Fruit fly (Drosophila melanogaster): ENCODE results near the gene Pgant8.

Gene Pgant8

DNA sequence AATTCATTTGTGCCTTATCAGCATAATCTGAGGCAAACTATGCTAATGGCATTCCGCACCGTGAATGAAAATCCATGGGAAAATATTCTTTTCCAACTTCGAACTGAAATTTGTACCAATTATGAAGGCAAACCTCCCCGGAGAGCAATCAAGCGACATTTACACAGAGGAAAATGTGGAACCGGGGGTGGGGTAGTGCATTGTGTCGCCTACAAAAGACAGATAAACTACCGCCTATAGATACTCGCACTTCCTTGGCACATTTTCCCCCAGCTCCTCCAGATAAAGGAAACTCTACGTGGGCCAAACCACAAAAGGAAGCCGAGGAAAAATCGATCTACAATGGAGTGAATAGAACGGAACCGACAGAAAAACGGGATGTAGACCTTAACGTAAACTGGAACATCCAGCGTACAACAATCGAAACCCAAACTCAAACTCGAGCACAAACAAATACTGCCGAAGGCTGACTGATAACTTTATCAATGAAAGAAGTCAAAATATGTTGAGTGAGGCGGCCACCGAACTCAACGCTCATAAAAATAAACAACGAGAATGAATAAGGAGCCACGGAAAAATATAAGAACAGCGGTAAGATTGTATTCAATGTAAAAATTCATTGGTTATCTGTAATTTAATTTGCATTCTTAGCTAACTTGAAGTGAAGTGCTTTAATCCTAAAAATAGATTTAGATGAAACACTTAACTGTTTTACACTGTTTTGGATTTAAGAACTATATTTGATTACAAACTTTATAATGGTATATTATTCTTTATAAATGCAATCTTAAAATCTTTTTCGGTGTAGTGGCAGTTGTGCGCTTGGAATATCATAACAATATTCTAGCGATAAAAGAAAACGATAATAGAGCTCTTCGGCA, 7.3 kb downstream of the Pgant8 start:
- TF ChIP-seq Hr96 (GFP tag; optimal IDR thresholded peaks at IDR 0.05): no peak
- no peak for TF ChIP-seq CG33017 (tag; optimal IDR thresholded peaks at IDR 0.05)
- TF ChIP-seq CG14711 (tag; optimal IDR thresholded peaks at IDR 0.05): no peak
- no peak for TF ChIP-seq Crg-1 (GFP tag; optimal IDR thresholded peaks at IDR 0.05)
- no peak for TF ChIP-seq CG7045 (GFP tag; optimal IDR thresholded peaks at IDR 0.05)
- TF ChIP-seq cic (GFP tag; optimal IDR thresholded peaks at IDR 0.05): no peak
- TF ChIP-seq Mnt (GFP tag; optimal IDR thresholded peaks at IDR 0.05): no peak
- TF ChIP-seq kay (GFP tag; ENCODE audit: borderline replicate concordance): no peak

dm6 chr3L:15691968-15692367, 8.3 kb downstream of the Pgant8 start, which contains the start of gene CG34451:
Gene CG34451 (minus strand): TSS chr3L:15692068.
- no peak for TF ChIP-seq CG1620 (GFP tag; optimal IDR thresholded peaks at IDR 0.05)
- TF ChIP-seq CG11617 (GFP tag; optimal IDR thresholded peaks at IDR 0.05): no peak
- no peak for TF ChIP-seq Hr96 (GFP tag; optimal IDR thresholded peaks at IDR 0.05)
- TF ChIP-seq cnc (optimal IDR thresholded peaks at IDR 0.05): no peak
- TF ChIP-seq toe (GFP tag; optimal IDR thresholded peaks at IDR 0.05): no peak

DNA sequence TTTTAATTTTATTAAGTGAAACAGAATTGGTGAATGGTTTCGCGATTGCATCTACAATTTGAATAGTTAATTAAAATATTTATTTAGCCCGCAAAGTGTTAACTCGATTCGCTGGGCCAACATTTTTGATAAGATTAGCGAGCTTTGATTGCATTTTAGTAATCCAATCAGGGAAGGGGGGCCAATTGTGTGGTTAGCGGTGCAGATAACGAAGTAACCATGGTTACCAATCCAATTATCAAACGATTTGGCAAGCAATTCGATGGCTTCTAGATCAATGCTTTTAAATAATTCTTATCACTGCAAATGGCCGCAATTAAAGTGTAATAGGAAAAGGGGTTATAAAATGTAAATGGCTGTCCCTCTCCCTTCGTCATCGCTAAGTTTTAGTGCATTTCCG, 8.7 kb downstream of the Pgant8 start:
- TF ChIP-seq bab1 (GFP tag; optimal IDR thresholded peaks at IDR 0.05): no peak
- no peak for TF ChIP-seq Clk (GFP tag; optimal IDR thresholded peaks at IDR 0.05)
- TF ChIP-seq tj (GFP tag; optimal IDR thresholded peaks at IDR 0.05): no peak

DNA sequence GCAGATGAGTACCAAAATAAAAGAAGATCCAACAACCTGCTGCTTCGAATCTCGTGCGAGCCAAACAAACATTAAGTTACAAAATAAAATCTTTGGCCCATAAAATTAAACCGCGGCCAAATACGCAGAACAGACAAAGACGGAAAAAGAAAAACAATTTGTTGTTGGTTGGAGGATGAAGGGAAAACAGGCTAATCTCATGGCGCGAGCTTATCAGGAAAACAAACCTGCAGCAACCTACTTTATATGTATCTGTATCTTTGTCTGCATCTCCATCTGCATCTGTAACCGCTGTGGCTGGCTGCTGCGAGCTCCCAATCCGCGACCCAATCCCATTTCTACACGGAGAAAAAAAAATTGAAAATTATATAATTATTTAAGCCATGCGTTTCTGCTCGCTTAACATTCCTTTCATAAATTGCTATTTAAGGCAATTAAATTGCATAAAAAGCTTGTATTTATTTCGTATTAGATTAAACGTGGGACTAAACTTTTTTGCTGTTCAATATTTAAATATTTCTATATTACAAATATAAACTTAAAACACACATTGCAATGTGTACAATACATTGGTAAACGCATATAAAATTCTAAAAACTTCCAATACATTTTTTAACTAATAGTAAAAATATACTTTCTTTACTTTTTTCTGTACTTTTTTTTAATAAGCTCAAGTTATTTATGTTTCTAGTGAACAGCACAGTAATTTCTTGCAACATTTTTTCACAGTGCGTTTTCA, 9.3 kb downstream of the Pgant8 start:
- TF ChIP-seq CG12768 (GFP tag; optimal IDR thresholded peaks at IDR 0.05): no peak
- TF ChIP-seq CG7045 (GFP tag; optimal IDR thresholded peaks at IDR 0.05): no peak
- no peak for TF ChIP-seq CG1620 (GFP tag; optimal IDR thresholded peaks at IDR 0.05)
- TF ChIP-seq toe (GFP tag; optimal IDR thresholded peaks at IDR 0.05): no peak
- TF ChIP-seq ovo (GFP tag; optimal IDR thresholded peaks at IDR 0.05): no peak
- TF ChIP-seq CG33017 (tag; optimal IDR thresholded peaks at IDR 0.05): no peak
- TF ChIP-seq tj (GFP tag; optimal IDR thresholded peaks at IDR 0.05): no peak
- TF ChIP-seq Crg-1 (GFP tag; optimal IDR thresholded peaks at IDR 0.05): no peak
- TF ChIP-seq kay (GFP tag; ENCODE audit: borderline replicate concordance): no peak

- TF ChIP-seq CG7101 (tag; optimal IDR thresholded peaks at IDR 0.05): peak; percentile 4
- TF ChIP-seq kay (GFP tag; ENCODE audit: borderline replicate concordance): no peak
Measured at dm6 chr3L:15694406-15694805, 10.7 kb downstream of the Pgant8 start.

dm6 chr3L:15695195-15695594, 11.5 kb downstream of the Pgant8 start:
- TF ChIP-seq CG33017 (tag; optimal IDR thresholded peaks at IDR 0.05) (no peak), cnc (optimal IDR thresholded peaks at IDR 0.05) (no peak), bab1 (GFP tag; optimal IDR thresholded peaks at IDR 0.05) (no peak), CG11617 (GFP tag; optimal IDR thresholded peaks at IDR 0.05) (no peak), CG7045 (GFP tag; optimal IDR thresholded peaks at IDR 0.05) (no peak), CG14711 (tag; optimal IDR thresholded peaks at IDR 0.05) (no peak), ovo (GFP tag; optimal IDR thresholded peaks at IDR 0.05) (no peak), pad (GFP tag; optimal IDR thresholded peaks at IDR 0.05) (no peak)

DNA sequence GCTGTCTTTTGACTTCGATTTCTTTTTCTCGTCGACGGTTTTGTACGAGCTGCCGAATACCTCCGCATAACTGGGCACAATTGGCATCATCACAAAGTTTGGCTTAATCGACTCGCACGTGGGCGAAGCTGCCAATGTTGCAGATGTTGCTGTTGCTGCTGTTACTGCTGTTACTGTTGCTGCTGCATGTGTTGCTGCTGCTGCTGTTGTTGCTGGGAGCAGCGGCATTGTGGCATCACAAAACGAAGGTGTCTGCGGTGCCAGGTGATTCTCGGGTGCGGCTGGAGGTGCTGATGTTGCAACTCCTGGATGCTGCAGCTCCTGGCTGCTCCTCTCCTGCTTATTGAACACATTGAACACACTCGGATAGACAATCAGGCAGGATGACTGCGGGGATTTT, 14.2 kb downstream of the Pgant8 start:
- no peak for TF ChIP-seq pad (GFP tag; optimal IDR thresholded peaks at IDR 0.05)
- TF ChIP-seq CG5204 (GFP tag; optimal IDR thresholded peaks at IDR 0.05): no peak
- TF ChIP-seq CG14711 (tag; optimal IDR thresholded peaks at IDR 0.05): no peak
- no peak for TF ChIP-seq CG7045 (GFP tag; optimal IDR thresholded peaks at IDR 0.05)

DNA sequence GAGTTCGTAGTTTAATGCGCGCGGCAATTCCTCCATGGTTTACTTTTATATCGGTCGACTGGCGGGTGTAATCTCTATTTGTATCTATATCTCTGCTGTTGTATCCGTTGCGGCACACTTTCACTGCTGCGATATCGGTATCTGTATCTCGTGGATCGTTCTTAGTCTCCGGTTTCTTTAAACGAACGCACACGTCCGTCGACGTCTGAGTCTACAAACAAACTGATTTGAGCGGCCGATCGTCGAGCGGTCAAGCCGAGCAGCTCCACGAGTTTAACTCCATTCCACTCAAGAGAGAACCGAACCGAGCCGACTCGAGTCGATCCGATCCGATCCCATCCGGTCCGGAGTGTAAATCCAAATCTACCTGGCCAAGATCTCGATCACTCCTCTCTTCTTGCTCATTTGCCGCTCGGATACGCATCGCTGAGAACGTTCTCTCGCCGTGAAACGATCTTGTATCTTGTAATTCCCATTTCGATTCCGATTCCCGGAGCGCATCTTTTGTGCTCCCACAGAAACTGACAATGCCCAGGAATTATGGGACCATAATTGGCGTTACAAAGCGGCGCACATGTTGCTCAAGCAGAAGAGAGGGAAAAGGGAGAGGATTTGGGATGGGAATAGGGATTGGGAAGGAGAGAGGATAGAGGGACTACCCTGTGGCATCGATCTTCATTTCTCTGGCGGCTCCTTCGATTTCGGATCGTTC, 16.1 kb downstream of the Pgant8 start, which contains the start of gene comm2:
comm2 (minus strand) TSS at position 225 of the 712 bp plus-strand sequence.
- TF ChIP-seq cnc (optimal IDR thresholded peaks at IDR 0.05) (no peak), CG11617 (GFP tag; optimal IDR thresholded peaks at IDR 0.05) (no peak), kay (GFP tag; ENCODE audit: borderline replicate concordance) (no peak), tj (GFP tag; optimal IDR thresholded peaks at IDR 0.05) (no peak), CG7045 (GFP tag; optimal IDR thresholded peaks at IDR 0.05) (no peak), cic (GFP tag; optimal IDR thresholded peaks at IDR 0.05) (no peak)
